Worm (Caenorhabditis elegans) whole organism, midembryonic: ENCODE measurements around the gene F10C1.9.

Source experiments
- T22C8.4 ChIP-seq: fragments of 200-800 bp; sonication (Bioruptor generic); IDR thresholded peaks from 2 replicates; pipeline ENCODE4 v1.3.6; 2022; ENCODE audit warnings: missing genetic modification characterization, missing compliant biosample characterization
- cog-1 ChIP-seq: sonication (generic microtip); optimal IDR thresholded peaks from 2 replicates; lab custom pipeline; 2016; ENCODE audit warnings: missing genetic modification characterization, missing compliant biosample characterization
- flt-1 ChIP-seq: fragments of 200-800 bp; sonication (Bioruptor generic); IDR thresholded peaks from 2 replicates; pipeline ENCODE4 v1.3.6; 2022; ENCODE audit warnings: missing genetic modification characterization, missing compliant biosample characterization
- klf-2 ChIP-seq: fragments of 200-800 bp; sonication (Bioruptor generic); conservative IDR thresholded peaks from 2 replicates; pipeline ENCODE4 v1.3.6; 2022; ENCODE audit warnings: missing genetic modification reagents, missing genetic modification characterization, missing compliant biosample characterization
- med-1 ChIP-seq: sonication (generic microtip); optimal IDR thresholded peaks from 2 replicates; lab custom pipeline; 2017; ENCODE audit warnings: missing genetic modification characterization, mild to moderate bottlenecking, missing compliant biosample characterization, antibody characterized with exemption, missing genetic modification reagents; ENCODE audit not compliant: insufficient read depth
- tab-1 ChIP-seq: fragments of 200-800 bp; sonication (Bioruptor generic); IDR thresholded peaks from 2 replicates; pipeline ENCODE4 v1.3.6; 2022; ENCODE audit warnings: missing genetic modification characterization, missing compliant biosample characterization
- ztf-23 ChIP-seq: fragments of 200-800 bp; sonication (Bioruptor generic); IDR thresholded peaks from 2 replicates; pipeline ENCODE4 v1.3.6; 2022; ENCODE audit warnings: missing genetic modification reagents, missing genetic modification characterization, missing compliant biosample characterization
- ztf-29 ChIP-seq: fragments of 200-800 bp; sonication (Bioruptor generic); IDR thresholded peaks from 2 replicates; pipeline ENCODE4 v1.3.6; 2022; ENCODE audit warnings: missing genetic modification reagents, missing genetic modification characterization, missing compliant biosample characterization

ce11 chrII:5774120-5774519 lies 29.0 kb upstream of the F10C1.9 start, which contains the start of the genes dmd-5 and F10C1.1:
- TF ChIP-seq flt-1 (GFP tag; lab: Robert Waterston, UW) (no peak), ztf-23 (GFP tag; lab: Robert Waterston, UW) (no peak), T22C8.4 (no peak), med-1 (no peak), ztf-29 (GFP tag; lab: Robert Waterston, UW) (no peak), tab-1 (GFP tag; lab: Robert Waterston, UW) (no peak), cog-1 (tag; lab: Kevin White, UChicago) (no peak), klf-2 (GFP tag; lab: Robert Waterston, UW) (no peak)
